Comparison of ENCODE assay signal across 3 fruit fly cellular contexts in genomic region chr3L:10320802-10321201, dm6.
TF ChIP-seq lines count a peak whose summit lies in the region.

No protein-coding gene starts in this region.

- peak; percentile 85 to 93 for TF ChIP-seq CTCF in S2 (optimal IDR thresholded peaks at IDR 0.05; lab: Kevin White, UChicago)
- peak; percentile 90 for TF ChIP-seq CTCF in whole organism, embryonic (GFP tag; optimal IDR thresholded peaks at IDR 0.05; lab: Kevin White, UChicago)

TF ChIP-seq in whole organism, adult, 20 proteins besides CTCF, POLR2A, EP300 and RAD21:
- TF ChIP-seq kay (GFP tag; lab: Kevin White, UChicago; ENCODE audit: borderline replicate concordance) (peak; percentile 19), CG7101 (tag; optimal IDR thresholded peaks at IDR 0.05; lab: Kevin White, UChicago) (no peak), toe (GFP tag; optimal IDR thresholded peaks at IDR 0.05; lab: Kevin White, UChicago) (no peak), pad (GFP tag; optimal IDR thresholded peaks at IDR 0.05; lab: Kevin White, UChicago) (peak; percentile 8)

TF ChIP-seq in whole organism, embryonic, 481 proteins besides CTCF, POLR2A, EP300 and RAD21:
- no peak for TF ChIP-seq scrt (GFP tag; optimal IDR thresholded peaks at IDR 0.05; lab: Kevin White, UChicago)
- TF ChIP-seq CG31224 (GFP tag; IDR thresholded peaks at IDR 0.05; lab: Robert Waterston, UW): no peak
- no peak for TF ChIP-seq klu (GFP tag; IDR thresholded peaks at IDR 0.05; lab: Robert Waterston, UW)
- TF ChIP-seq ken (GFP tag; IDR thresholded peaks at IDR 0.05; lab: Robert Waterston, UW): no peak
- no peak for TF ChIP-seq CG3281 (GFP tag; optimal IDR thresholded peaks at IDR 0.05; lab: Kevin White, UChicago)
- peak; percentile 2 for TF ChIP-seq gem (tag; optimal IDR thresholded peaks at IDR 0.05; lab: Kevin White, UChicago)
- no peak for TF ChIP-seq en (GFP tag; optimal IDR thresholded peaks at IDR 0.05; lab: Kevin White, UChicago)
- TF ChIP-seq dmrt11E (tag; optimal IDR thresholded peaks at IDR 0.05; lab: Kevin White, UChicago): peak; percentile 11
- TF ChIP-seq sens (GFP tag; lab: Kevin White, UChicago): peak; percentile 63
- TF ChIP-seq br (optimal IDR thresholded peaks at IDR 0.05; lab: Kevin White, UChicago): no peak
- no peak for TF ChIP-seq CG10147 (GFP tag; optimal IDR thresholded peaks at IDR 0.05; lab: Kevin White, UChicago)
- TF ChIP-seq HLH54F (GFP tag; optimal IDR thresholded peaks at IDR 0.05; lab: Kevin White, UChicago): no peak
- TF ChIP-seq CG11504 (tag; optimal IDR thresholded peaks at IDR 0.05; lab: Kevin White, UChicago): peak; percentile 0
- peak; percentile 62 for TF ChIP-seq pita (GFP tag; optimal IDR thresholded peaks at IDR 0.05; lab: Kevin White, UChicago)
- no peak for TF ChIP-seq shn (GFP tag; optimal IDR thresholded peaks at IDR 0.05; lab: Kevin White, UChicago)
- no peak for TF ChIP-seq fd102C (GFP tag; optimal IDR thresholded peaks at IDR 0.05; lab: Kevin White, UChicago)
- peak; percentile 25 for TF ChIP-seq CG1603 (tag; optimal IDR thresholded peaks at IDR 0.05; lab: Kevin White, UChicago)
- peak; percentile 18 for TF ChIP-seq Chrac-16 (GFP tag; optimal IDR thresholded peaks at IDR 0.05; lab: Kevin White, UChicago)
- peak; percentile 39 for TF ChIP-seq CG15696 (tag; optimal IDR thresholded peaks at IDR 0.05; lab: Kevin White, UChicago)
- TF ChIP-seq chif (GFP tag; optimal IDR thresholded peaks at IDR 0.05; lab: Kevin White, UChicago): peak in 1 of 2 experiments; percentile 11
- TF ChIP-seq CG2712 (tag; optimal IDR thresholded peaks at IDR 0.05; lab: Kevin White, UChicago): peak; percentile 1
- peak; percentile 44 for TF ChIP-seq stwl (tag; optimal IDR thresholded peaks at IDR 0.05; lab: Kevin White, UChicago)
- no peak for TF ChIP-seq salm (tag; optimal IDR thresholded peaks at IDR 0.05; lab: Kevin White, UChicago)
- TF ChIP-seq Usf (GFP tag; optimal IDR thresholded peaks at IDR 0.05; lab: Kevin White, UChicago): no peak
- no peak for TF ChIP-seq CG30403 (GFP tag; optimal IDR thresholded peaks at IDR 0.05; lab: Kevin White, UChicago)
- no peak for TF ChIP-seq CG10979 (tag; optimal IDR thresholded peaks at IDR 0.05; lab: Kevin White, UChicago)
- TF ChIP-seq CG4282 (GFP tag; optimal IDR thresholded peaks at IDR 0.05; lab: Kevin White, UChicago): peak; percentile 76
- no peak for TF ChIP-seq B-H1 (GFP tag; IDR thresholded peaks at IDR 0.05; lab: Robert Waterston, UW)
- TF ChIP-seq Kr (GFP tag; optimal IDR thresholded peaks at IDR 0.05; lab: Kevin White, UChicago): no peak
- TF ChIP-seq mld (GFP tag; IDR thresholded peaks at IDR 0.05; lab: Robert Waterston, UW; ENCODE audit: partially characterized antibody): no peak
- TF ChIP-seq CG32532 (GFP tag; IDR thresholded peaks at IDR 0.05; lab: Robert Waterston, UW): no peak
- TF ChIP-seq CG2120 (GFP tag; optimal IDR thresholded peaks at IDR 0.05; lab: Kevin White, UChicago): no peak
- no peak for TF ChIP-seq GATAe (GFP tag; conservative IDR thresholded peaks at IDR 0.05; lab: Robert Waterston, UW)
- no peak for TF ChIP-seq CG31388 (GFP tag; optimal IDR thresholded peaks at IDR 0.05; lab: Kevin White, UChicago)
- TF ChIP-seq zf30C (GFP tag; optimal IDR thresholded peaks at IDR 0.05; lab: Kevin White, UChicago): no peak
- no peak for TF ChIP-seq CG13775 (GFP tag; optimal IDR thresholded peaks at IDR 0.05; lab: Kevin White, UChicago)
- no peak for TF ChIP-seq CG10431 (GFP tag; optimal IDR thresholded peaks at IDR 0.05; lab: Kevin White, UChicago)
- no peak for TF ChIP-seq lola (GFP tag; optimal IDR thresholded peaks at IDR 0.05; lab: Kevin White, UChicago)
- no peak for TF ChIP-seq CG13296 (GFP tag; optimal IDR thresholded peaks at IDR 0.05; lab: Kevin White, UChicago)
- TF ChIP-seq Myb (GFP tag; optimal IDR thresholded peaks at IDR 0.05; lab: Kevin White, UChicago): no peak
- TF ChIP-seq CG4404 (GFP tag; IDR thresholded peaks at IDR 0.05; lab: Robert Waterston, UW): no peak
- TF ChIP-seq CG17829 (tag; optimal IDR thresholded peaks at IDR 0.05; lab: Kevin White, UChicago): peak; percentile 1
